Worm (Caenorhabditis elegans) whole organism, L3 larva: ENCODE results near the gene lex-1.
A peak's percentile ranks its signal among the peaks of the same experiment; 100 is the strongest.

ENCODE experiments used
- R02D3.7 ChIP-seq: fragments of 150-350 bp; optimal IDR thresholded peaks from 2 replicates; lab custom pipeline; 2014; ENCODE audit warnings: missing biosample characterization, missing genetic modification characterization
- ZK546.5 ChIP-seq: sonication (generic microtip); optimal IDR thresholded peaks from 2 replicates; lab custom pipeline; 2017; ENCODE audit warnings: missing biosample characterization, missing genetic modification characterization
- aly-2 ChIP-seq: fragments of 150-350 bp; optimal IDR thresholded peaks from 2 replicates; lab custom pipeline; 2014; ENCODE audit warnings: missing biosample characterization, missing genetic modification characterization
- ama-1 ChIP-seq: fragments of 150-350 bp; optimal IDR thresholded peaks from 2 replicates; lab custom pipeline; 2018
- ceh-16 ChIP-seq: sonication (generic microtip); optimal IDR thresholded peaks from 2 replicates; lab custom pipeline; 2017; ENCODE audit warnings: missing biosample characterization, missing genetic modification characterization
- ceh-28 ChIP-seq: fragments of 150-350 bp; optimal IDR thresholded peaks from 2 replicates; lab custom pipeline; 2014; ENCODE audit warnings: missing biosample characterization, missing genetic modification reagents, missing genetic modification characterization
- ceh-82 ChIP-seq: fragments of 150-350 bp; optimal IDR thresholded peaks from 2 replicates; lab custom pipeline; 2014; ENCODE audit warnings: missing biosample characterization, missing genetic modification characterization
- ceh-9 ChIP-seq: sonication (generic microtip); optimal IDR thresholded peaks from 2 replicates; lab custom pipeline; 2018; ENCODE audit warnings: missing biosample characterization, missing genetic modification characterization
- daf-12 ChIP-seq: fragments of 150-350 bp; optimal IDR thresholded peaks from 2 replicates; lab custom pipeline; 2014; ENCODE audit warnings: missing biosample characterization, missing genetic modification reagents, missing genetic modification characterization
- egl-27 ChIP-seq: sonication (generic microtip); optimal IDR thresholded peaks from 4 replicates; lab custom pipeline; 2017; ENCODE audit warnings: missing biosample characterization, missing genetic modification reagents, missing genetic modification characterization
- egl-5 ChIP-seq: fragments of 150-350 bp; optimal IDR thresholded peaks from 2 replicates; lab custom pipeline; 2017; ENCODE audit warnings: missing biosample characterization, missing genetic modification reagents, missing genetic modification characterization, inconsistent platforms
- elt-1 ChIP-seq: fragments of 150-350 bp; optimal IDR thresholded peaks from 2 replicates; lab custom pipeline; 2014; ENCODE audit warnings: missing biosample characterization, missing genetic modification characterization
- elt-2 ChIP-seq: sonication (generic microtip); optimal IDR thresholded peaks from 2 replicates; lab custom pipeline; 2016; ENCODE audit warnings: missing genetic modification reagents, mild to moderate bottlenecking, missing genetic modification characterization, missing compliant biosample characterization
- eor-1 ChIP-seq, 2 experiments: fragments of 150-350 bp; optimal IDR thresholded peaks; 2 replicates each; lab custom pipeline; 2014 to 2018; ENCODE audit warnings: missing biosample characterization in 2 of 2, missing genetic modification characterization in 2 of 2
- fkh-2 ChIP-seq: fragments of 150-350 bp; optimal IDR thresholded peaks from 2 replicates; lab custom pipeline; 2014; ENCODE audit warnings: missing biosample characterization, missing genetic modification reagents, missing genetic modification characterization
- fos-1 ChIP-seq: fragments of 150-350 bp; optimal IDR thresholded peaks from 2 replicates; lab custom pipeline; 2014; ENCODE audit warnings: missing biosample characterization, missing genetic modification characterization
- hmg-11 ChIP-seq: sonication (generic microtip); optimal IDR thresholded peaks from 2 replicates; lab custom pipeline; 2016; ENCODE audit warnings: missing genetic modification characterization, missing compliant biosample characterization
- jun-1 ChIP-seq: fragments of 150-350 bp; optimal IDR thresholded peaks from 2 replicates; lab custom pipeline; 2014; ENCODE audit warnings: missing biosample characterization, missing genetic modification reagents, missing genetic modification characterization
- lin-39 ChIP-seq: fragments of 150-350 bp; optimal IDR thresholded peaks from 2 replicates; lab custom pipeline; 2018; ENCODE audit warnings: missing biosample characterization, missing genetic modification reagents, missing genetic modification characterization
- lsy-12 ChIP-seq: sonication (generic microtip); optimal IDR thresholded peaks from 2 replicates; lab custom pipeline; 2016; ENCODE audit warnings: mild to moderate bottlenecking, missing genetic modification characterization, missing compliant biosample characterization
- mdl-1 ChIP-seq: fragments of 150-350 bp; optimal IDR thresholded peaks from 2 replicates; lab custom pipeline; 2014; ENCODE audit warnings: missing biosample characterization, missing genetic modification characterization
- mml-1 ChIP-seq: fragments of 150-350 bp; sonication (generic microtip); optimal IDR thresholded peaks from 3 replicates; lab custom pipeline; 2014; ENCODE audit warnings: missing biosample characterization, missing genetic modification characterization
- nfya-1 ChIP-seq: sonication (generic microtip); optimal IDR thresholded peaks from 2 replicates; lab custom pipeline; 2017; ENCODE audit warnings: missing genetic modification characterization, mild to moderate bottlenecking, missing compliant biosample characterization, antibody characterized with exemption, moderate library complexity; ENCODE audit not compliant: insufficient read depth
- nhr-11 ChIP-seq: fragments of 150-350 bp; optimal IDR thresholded peaks from 2 replicates; lab custom pipeline; 2014; ENCODE audit warnings: missing biosample characterization, missing genetic modification characterization
- nhr-12 ChIP-seq: fragments of 150-350 bp; optimal IDR thresholded peaks from 2 replicates; lab custom pipeline; 2014; ENCODE audit warnings: missing biosample characterization, missing genetic modification characterization
- nhr-23 ChIP-seq: fragments of 150-350 bp; optimal IDR thresholded peaks from 2 replicates; lab custom pipeline; 2014; ENCODE audit warnings: missing biosample characterization, missing genetic modification reagents, missing genetic modification characterization
- nhr-237 ChIP-seq: fragments of 150-350 bp; optimal IDR thresholded peaks from 2 replicates; lab custom pipeline; 2014; ENCODE audit warnings: missing biosample characterization, missing genetic modification characterization
- nhr-25 ChIP-seq: sonication (generic microtip); optimal IDR thresholded peaks from 2 replicates; lab custom pipeline; 2017; ENCODE audit warnings: missing biosample characterization, missing genetic modification characterization
- nhr-28 ChIP-seq: fragments of 150-350 bp; optimal IDR thresholded peaks from 2 replicates; lab custom pipeline; 2014; ENCODE audit warnings: missing biosample characterization, missing genetic modification characterization
- nhr-43 ChIP-seq: sonication (generic microtip); optimal IDR thresholded peaks from 2 replicates; lab custom pipeline; 2016; ENCODE audit warnings: mild to moderate bottlenecking, missing genetic modification characterization, missing compliant biosample characterization; ENCODE audit not compliant: poor library complexity, severe bottlenecking
- nhr-67 ChIP-seq: fragments of 150-350 bp; optimal IDR thresholded peaks from 2 replicates; lab custom pipeline; 2014; ENCODE audit warnings: missing biosample characterization, missing genetic modification characterization
- nhr-76 ChIP-seq: fragments of 150-350 bp; sonication (generic microtip); optimal IDR thresholded peaks from 5 replicates; lab custom pipeline; 2014; ENCODE audit warnings: missing biosample characterization, missing genetic modification characterization
- nhr-77 ChIP-seq: fragments of 150-350 bp; optimal IDR thresholded peaks from 2 replicates; lab custom pipeline; 2014; ENCODE audit warnings: missing biosample characterization, missing genetic modification characterization
- pha-4 ChIP-seq: fragments of 150-350 bp; optimal IDR thresholded peaks from 2 replicates; lab custom pipeline; 2014; ENCODE audit warnings: missing biosample characterization, missing genetic modification reagents, missing genetic modification characterization
- pqm-1 ChIP-seq: fragments of 150-350 bp; optimal IDR thresholded peaks from 2 replicates; lab custom pipeline; 2017; ENCODE audit warnings: missing biosample characterization, missing genetic modification characterization, inconsistent platforms
- sea-2 ChIP-seq: fragments of 150-350 bp; sonication (generic microtip); optimal IDR thresholded peaks from 4 replicates; lab custom pipeline; 2014; ENCODE audit warnings: missing biosample characterization, missing genetic modification reagents, missing genetic modification characterization
- snpc-4 ChIP-seq: fragments of 150-350 bp; optimal IDR thresholded peaks from 2 replicates; lab custom pipeline; 2014; ENCODE audit warnings: missing biosample characterization, missing genetic modification characterization
- tbx-2 ChIP-seq: sonication (generic microtip); optimal IDR thresholded peaks from 2 replicates; lab custom pipeline; 2016; ENCODE audit warnings: mild to moderate bottlenecking, missing genetic modification characterization, missing compliant biosample characterization
- unc-39 ChIP-seq: sonication (generic microtip); optimal IDR thresholded peaks from 4 replicates; lab custom pipeline; 2017; ENCODE audit warnings: missing biosample characterization, missing genetic modification characterization
- unc-62 ChIP-seq: fragments of 150-350 bp; sonication (generic microtip); optimal IDR thresholded peaks from 4 replicates; lab custom pipeline; 2014; ENCODE audit warnings: missing biosample characterization, missing genetic modification reagents, missing genetic modification characterization
- zag-1 ChIP-seq: fragments of 150-350 bp; optimal IDR thresholded peaks from 2 replicates; lab custom pipeline; 2014; ENCODE audit warnings: missing biosample characterization, missing genetic modification characterization
- ztf-11 ChIP-seq: fragments of 150-350 bp; optimal IDR thresholded peaks from 2 replicates; lab custom pipeline; 2014; ENCODE audit warnings: missing biosample characterization, missing genetic modification characterization
- ztf-4 ChIP-seq: fragments of 150-350 bp; optimal IDR thresholded peaks from 2 replicates; lab custom pipeline; 2014; ENCODE audit warnings: missing biosample characterization, missing genetic modification characterization

Gene lex-1

DNA sequence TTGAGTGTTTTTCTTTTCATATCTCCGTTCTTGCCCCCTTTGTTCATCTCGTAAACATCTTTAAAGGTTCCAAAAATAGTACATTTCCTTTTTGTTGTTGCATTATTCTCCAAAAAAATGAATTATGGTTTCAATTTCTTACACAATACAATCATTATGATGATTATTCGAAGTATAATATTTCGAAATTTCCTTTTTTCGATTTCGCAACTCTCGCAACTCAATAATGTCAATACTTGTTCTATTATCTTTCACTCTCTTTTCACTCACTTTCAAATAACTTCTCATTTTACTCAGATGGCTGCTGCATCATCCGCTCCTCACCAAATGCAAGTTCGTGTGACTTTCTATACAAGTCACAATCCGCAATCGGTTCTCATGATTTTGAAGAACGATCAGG, 45.3 kb upstream of the lex-1 start, which contains the start of gene sqst-1:
sqst-1 (plus strand) TSS at position 298 of the 400 bp plus-strand sequence.
- no peak for TF ChIP-seq nhr-12 (tag; lab: Kevin White, UChicago)
- TF ChIP-seq lin-39 (tag; lab: Kevin White, UChicago): no peak
- no peak for TF ChIP-seq aly-2 (tag; lab: Kevin White, UChicago)
- no peak for TF ChIP-seq ceh-28 (tag; lab: Kevin White, UChicago)
- no peak for TF ChIP-seq fos-1 (tag; lab: Kevin White, UChicago)
- no peak for TF ChIP-seq nhr-76 (tag; lab: Kevin White, UChicago)
- TF ChIP-seq nhr-11: no peak
- no peak for TF ChIP-seq ceh-82
- TF ChIP-seq pha-4: peak; percentile 4
- no peak for TF ChIP-seq eor-1 (tag; optimal IDR thresholded peaks at IDR 0.05; lab: Kevin White, UChicago)
- no peak for TF ChIP-seq ceh-16 (tag; lab: Kevin White, UChicago)
- TF ChIP-seq nhr-237: no peak
- no peak for TF ChIP-seq elt-2 (tag; lab: Kevin White, UChicago)
- TF ChIP-seq tbx-2 (tag; lab: Kevin White, UChicago): no peak
- peak; percentile 84 for TF ChIP-seq ama-1 (lab: Kevin White, UChicago)
- TF ChIP-seq, all 47 proteins: peak for 2

ce11 chrIV:12034776-12035175, 44.5 kb upstream of the lex-1 start:
- TF ChIP-seq ama-1 (lab: Kevin White, UChicago): peak; percentile 9
- no peak for TF ChIP-seq nhr-77 (tag; lab: Kevin White, UChicago)
- TF ChIP-seq nhr-25: peak; percentile 29

DNA sequence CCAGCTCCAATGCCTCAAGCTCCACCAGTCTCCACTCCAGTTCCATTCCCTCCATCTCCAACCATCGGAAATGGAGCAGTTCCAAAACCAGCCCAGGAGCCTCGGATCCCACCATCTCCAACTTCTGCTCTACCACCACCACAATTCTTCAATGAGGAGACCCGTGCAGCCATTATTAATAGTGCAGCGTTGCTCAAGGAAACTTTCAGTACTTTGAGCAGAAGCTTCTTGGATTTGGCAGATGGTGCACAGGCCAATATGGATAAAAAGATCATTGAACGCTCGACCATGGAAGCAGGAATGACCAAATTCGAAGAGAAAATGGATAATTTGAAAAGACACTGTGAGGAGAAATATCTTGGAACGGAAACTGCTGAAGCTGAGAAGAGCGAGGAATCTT, 43.9 kb upstream of the lex-1 start:
- no peak for TF ChIP-seq ztf-4 (tag; lab: Kevin White, UChicago)
- TF ChIP-seq egl-27 (tag; lab: Kevin White, UChicago): no peak
- TF ChIP-seq nhr-67 (tag; lab: Kevin White, UChicago): no peak
- no peak for TF ChIP-seq R02D3.7
- no peak for TF ChIP-seq lsy-12 (tag; lab: Kevin White, UChicago)
- no peak for TF ChIP-seq ceh-9
- TF ChIP-seq nhr-76 (tag; lab: Kevin White, UChicago): no peak
- no peak for TF ChIP-seq ama-1 (lab: Kevin White, UChicago)
- no peak for TF ChIP-seq fkh-2 (tag; lab: Kevin White, UChicago)
- TF ChIP-seq elt-1 (tag; lab: Kevin White, UChicago): no peak
- no peak for TF ChIP-seq tbx-2 (tag; lab: Kevin White, UChicago)
- no peak for TF ChIP-seq nhr-28 (tag; lab: Kevin White, UChicago)
- no peak for TF ChIP-seq nhr-23 (tag; lab: Kevin White, UChicago)
- TF ChIP-seq ztf-11 (tag; lab: Kevin White, UChicago): no peak
- no peak for TF ChIP-seq lin-39 (tag; lab: Kevin White, UChicago)
- TF ChIP-seq, all 47 proteins: peak for 0

DNA sequence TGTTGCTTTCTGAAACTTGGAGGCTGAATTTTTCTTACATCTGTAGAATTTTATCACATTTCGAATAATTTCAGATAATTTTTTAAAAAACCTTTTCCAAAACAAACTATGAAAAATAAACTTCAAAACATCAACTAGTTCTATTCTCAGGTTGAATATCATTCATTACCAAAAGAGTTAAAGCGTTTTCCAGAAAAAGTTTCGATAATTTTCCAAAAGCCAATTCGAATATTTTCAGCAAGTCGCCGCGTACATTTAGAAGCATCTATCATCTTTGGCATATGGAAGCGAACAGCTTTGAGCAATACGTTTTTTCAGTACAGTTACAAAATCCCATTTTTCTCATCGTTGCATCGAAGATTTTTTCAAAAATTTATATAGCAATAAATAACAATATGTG, 42.3 kb upstream of the lex-1 start:
- no peak for TF ChIP-seq nhr-237
- no peak for TF ChIP-seq elt-1 (tag; lab: Kevin White, UChicago)
- TF ChIP-seq mdl-1: no peak
- TF ChIP-seq eor-1 (tag; optimal IDR thresholded peaks at IDR 0.05; lab: Kevin White, UChicago): no peak
- TF ChIP-seq nfya-1: no peak
- TF ChIP-seq nhr-77 (tag; lab: Kevin White, UChicago): no peak
- TF ChIP-seq nhr-43: peak; percentile 20
- no peak for TF ChIP-seq nhr-12 (tag; lab: Kevin White, UChicago)
- TF ChIP-seq aly-2 (tag; lab: Kevin White, UChicago): no peak
- TF ChIP-seq mml-1: no peak
- TF ChIP-seq elt-2 (tag; lab: Kevin White, UChicago): peak; percentile 19
- no peak for TF ChIP-seq jun-1 (tag; lab: Kevin White, UChicago)
- TF ChIP-seq egl-5: no peak
- TF ChIP-seq snpc-4 (tag; lab: Kevin White, UChicago): no peak
- TF ChIP-seq R02D3.7: no peak
- TF ChIP-seq zag-1 (tag; lab: Kevin White, UChicago): no peak
- TF ChIP-seq lin-39 (tag; lab: Kevin White, UChicago): no peak
- no peak for TF ChIP-seq ceh-28 (tag; lab: Kevin White, UChicago)
- no peak for TF ChIP-seq daf-12 (tag; lab: Kevin White, UChicago)
- TF ChIP-seq ztf-4 (tag; lab: Kevin White, UChicago): peak; percentile 13
- TF ChIP-seq nhr-23 (tag; lab: Kevin White, UChicago): no peak
- TF ChIP-seq ceh-82: no peak
- TF ChIP-seq fkh-2 (tag; lab: Kevin White, UChicago): no peak
- TF ChIP-seq nhr-25: peak; percentile 42
- no peak for TF ChIP-seq nhr-67 (tag; lab: Kevin White, UChicago)
- TF ChIP-seq tbx-2 (tag; lab: Kevin White, UChicago): peak; percentile 56
- TF ChIP-seq hmg-11 (tag; lab: Kevin White, UChicago): no peak
- TF ChIP-seq fos-1 (tag; lab: Kevin White, UChicago): no peak
- peak; percentile 49 for TF ChIP-seq pha-4
- no peak for TF ChIP-seq pqm-1 (tag; lab: Kevin White, UChicago)
- TF ChIP-seq ceh-16 (tag; lab: Kevin White, UChicago): no peak
- TF ChIP-seq ceh-9: no peak
- no peak for TF ChIP-seq nhr-76 (tag; lab: Kevin White, UChicago)
- TF ChIP-seq unc-62: no peak
- no peak for TF ChIP-seq sea-2 (GFP tag; lab: Kevin White, UChicago)
- no peak for TF ChIP-seq egl-27 (tag; lab: Kevin White, UChicago)
- TF ChIP-seq ama-1 (lab: Kevin White, UChicago): peak; percentile 91
- TF ChIP-seq unc-39 (tag; lab: Kevin White, UChicago): no peak
- no peak for TF ChIP-seq nhr-28 (tag; lab: Kevin White, UChicago)
- TF ChIP-seq ztf-11 (tag; lab: Kevin White, UChicago): no peak
- no peak for TF ChIP-seq ZK546.5 (tag; lab: Kevin White, UChicago)
